Worm (Caenorhabditis elegans): ENCODE data around the gene lec-3.
"Not testable (repeated sequence)": the region's sequence is repeated elsewhere in the genome, so short reads cannot be mapped to it uniquely, and the experiment has no call there.

The lec-3 gene

DNA sequence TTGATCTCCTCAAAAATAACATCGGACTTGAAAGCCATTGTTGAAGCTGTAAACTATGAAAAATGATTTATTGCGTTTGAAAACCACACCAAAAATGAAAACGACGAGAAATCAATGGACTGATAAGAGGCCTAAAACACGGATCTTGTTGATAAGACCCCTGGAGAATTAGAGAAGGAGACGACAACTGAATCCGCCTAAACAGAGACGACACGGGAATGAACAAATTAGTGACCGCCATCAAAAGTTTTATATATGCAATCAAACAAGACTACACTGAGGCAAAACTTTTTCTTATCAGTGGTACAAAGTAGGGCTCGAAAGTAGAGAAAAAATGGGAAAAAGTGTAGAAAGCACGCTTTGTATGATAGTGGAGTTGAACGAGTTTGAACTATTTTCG, 10.2 kb downstream of the lec-3 start, which contains the start of gene nlt-1 (continued):
- peak; percentile 96 for TF ChIP-seq nhr-28 (tag; optimal IDR thresholded peaks at IDR 0.05)
- no peak for TF ChIP-seq zag-1 (tag; optimal IDR thresholded peaks at IDR 0.05)
- no peak for TF ChIP-seq nhr-76 (tag; optimal IDR thresholded peaks at IDR 0.05)
- no peak; the same call in 1 of the 2 replicates for TF ChIP-seq nhr-41 (GFP tag; IDR thresholded peaks at IDR 0.05)
- no peak for TF ChIP-seq nhr-25 (tag; optimal IDR thresholded peaks at IDR 0.05; ENCODE audit: borderline replicate concordance, insufficient read depth)
- TF ChIP-seq lsy-2 (tag; optimal IDR thresholded peaks at IDR 0.05), result no peak
- peak; percentile 39 for TF ChIP-seq hlh-30 (tag; optimal IDR thresholded peaks at IDR 0.05; ENCODE audit: insufficient read depth)
- TF ChIP-seq attf-4 (tag; optimal IDR thresholded peaks at IDR 0.05), result no peak
- TF ChIP-seq lin-1 (GFP tag; IDR thresholded peaks at IDR 0.05), result 0 out of 2 replicates have a peak, but pooled peaks have one; percentile 44
- TF ChIP-seq nhr-10 (tag; optimal IDR thresholded peaks at IDR 0.05), result peak; percentile 57
- TF ChIP-seq daf-19 (GFP tag; conservative IDR thresholded peaks at IDR 0.05), result no peak
- no peak for TF ChIP-seq unc-39 (tag; optimal IDR thresholded peaks at IDR 0.05)
- TF ChIP-seq nhr-11 (tag; optimal IDR thresholded peaks at IDR 0.05), result peak; percentile 28
- TF ChIP-seq madf-9 (GFP tag; conservative IDR thresholded peaks at IDR 0.05), result no peak
- TF ChIP-seq zfp-2 (tag; optimal IDR thresholded peaks at IDR 0.05), result no peak
- no peak for TF ChIP-seq lin-39 (tag; optimal IDR thresholded peaks at IDR 0.05)
- peak; percentile 43 for TF ChIP-seq T20F7.1 (GFP tag; optimal IDR thresholded peaks at IDR 0.05)
- TF ChIP-seq daf-16 (GFP tag; optimal IDR thresholded peaks at IDR 0.05), result no peak
- peak; percentile 89 for TF ChIP-seq daf-16 (tag; optimal IDR thresholded peaks at IDR 0.05)
- no peak for TF ChIP-seq ctbp-1 (GFP tag; IDR thresholded peaks at IDR 0.05)
- TF ChIP-seq nhr-6 (tag; optimal IDR thresholded peaks at IDR 0.05), result peak; percentile 24
- peak; percentile 44 for TF ChIP-seq mep-1 (tag; optimal IDR thresholded peaks at IDR 0.05)

ce11 chrII:10001546-10001945, 10.6 kb downstream of the lec-3 start, which contains the start of gene ZK892.3:
TSS of gene ZK892.3 (plus strand) at chrII:10001846.
- peak in 1 of 2 experiments; percentile 7 for TF ChIP-seq unc-62 (GFP tag; optimal IDR thresholded peaks at IDR 0.05 in 1 of 2)
- no peak for TF ChIP-seq unc-62 (tag; optimal IDR thresholded peaks at IDR 0.05)
- no peak for TF ChIP-seq dmd-6 (GFP tag; IDR thresholded peaks at IDR 0.05)
- no peak for TF ChIP-seq spr-1 (tag; optimal IDR thresholded peaks at IDR 0.05)
- TF ChIP-seq nhr-48 (tag; optimal IDR thresholded peaks at IDR 0.05), result no peak
- no peak for TF ChIP-seq zip-2 (tag; optimal IDR thresholded peaks at IDR 0.05)

ce11 chrII:10006266-10006665, 15.4 kb downstream of the lec-3 start, which contains the start of gene ZK892.4:
TSS of gene ZK892.4 (plus strand) at chrII:10006566.
- TF ChIP-seq pha-4 (GFP tag; IDR thresholded peaks at IDR 0.05); pha-4 (tag; optimal IDR thresholded peaks at IDR 0.05); nhr-237 (tag; optimal IDR thresholded peaks at IDR 0.05); T20F7.1 (GFP tag; optimal IDR thresholded peaks at IDR 0.05): not testable (repeated sequence)

ce11 chrII:10007917-10008316, 17.0 kb downstream of the lec-3 start, which contains the start of gene ZK892.5:
TSS of gene ZK892.5 (plus strand) at chrII:10008217.
- no peak for TF ChIP-seq unc-39 (tag; optimal IDR thresholded peaks at IDR 0.05)
- TF ChIP-seq D1046.2 (GFP tag; IDR thresholded peaks at IDR 0.05), result no peak
- no peak for TF ChIP-seq lin-15B (tag; optimal IDR thresholded peaks at IDR 0.05)
- TF ChIP-seq lin-29 (GFP tag; IDR thresholded peaks at IDR 0.05), result no peak

DNA sequence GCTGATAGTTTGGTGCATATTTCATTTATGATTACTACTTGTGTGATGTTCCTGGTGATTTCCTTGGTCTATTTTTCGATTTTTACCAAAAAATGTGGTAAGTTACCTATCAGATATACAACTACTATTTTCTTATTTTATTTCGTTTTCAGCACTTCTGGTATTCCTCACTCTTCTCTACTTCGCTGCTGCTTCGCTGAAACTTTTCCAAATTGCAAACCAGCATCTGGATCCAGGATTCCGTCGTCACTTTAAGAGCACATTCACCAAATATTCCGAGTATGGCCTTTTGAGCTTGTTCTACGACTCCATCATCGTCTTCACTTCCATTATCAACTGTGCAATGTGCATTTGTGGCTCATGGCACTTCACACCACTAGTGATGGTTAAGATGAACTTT, 17.6 kb downstream of the lec-3 start:
- TF ChIP-seq lir-3 (tag; optimal IDR thresholded peaks at IDR 0.05) (no peak), aha-1 (tag) (peak; percentile 94)
